Fruit fly (Drosophila melanogaster): ENCODE results near the gene Rad60.

Gene Rad60

dm6 chr3R:23214603-23215433 is 36.5 kb downstream of the Rad60 start:
- peak; percentile 81 for TF ChIP-seq noc (tag; optimal IDR thresholded peaks at IDR 0.05)

- no peak for TF ChIP-seq noc (tag; optimal IDR thresholded peaks at IDR 0.05)
Observed at dm6 chr3R:23212764-23213163, 38.5 kb downstream of the Rad60 start.

- peak; percentile 86 for TF ChIP-seq noc (tag; optimal IDR thresholded peaks at IDR 0.05)
Observed at dm6 chr3R:23211745-23212254, 39.5 kb downstream of the Rad60 start.

dm6 chr3R:23210243-23211215 is 40.7 kb downstream of the Rad60 start:
- peak; percentile 73 for TF ChIP-seq noc (tag; optimal IDR thresholded peaks at IDR 0.05)

dm6 chr3R:23207254-23207653 is 44.0 kb downstream of the Rad60 start:
- no peak for TF ChIP-seq noc (tag; optimal IDR thresholded peaks at IDR 0.05)

dm6 chr3R:23203934-23204333 is 47.3 kb downstream of the Rad60 start, which contains the start of gene fzo:
fzo (minus strand) TSS chr3R:23204034.
- TF ChIP-seq noc (tag; optimal IDR thresholded peaks at IDR 0.05): no peak

dm6 chr3R:23201122-23201521 is 50.2 kb downstream of the Rad60 start:
- no peak for TF ChIP-seq noc (tag; optimal IDR thresholded peaks at IDR 0.05)

Data from whole organism, larva.